Fruit fly (Drosophila melanogaster): ENCODE data around the gene Doc1.

dm6 chr3L:9011485-9012389, 29.4 kb upstream of the Doc1 start:
- TF ChIP-seq Vsx2 (GFP tag; optimal IDR thresholded peaks at IDR 0.05; ENCODE audit: partially characterized antibody) (no peak), Dif (GFP tag; optimal IDR thresholded peaks at IDR 0.05; ENCODE audit: partially characterized antibody) (no peak), psq (GFP tag; optimal IDR thresholded peaks at IDR 0.05) (no peak), Hnf4 (GFP tag; optimal IDR thresholded peaks at IDR 0.05) (no peak), OdsH (GFP tag; optimal IDR thresholded peaks at IDR 0.05) (no peak), GATAd (GFP tag; optimal IDR thresholded peaks at IDR 0.05) (no peak), N (GFP tag; optimal IDR thresholded peaks at IDR 0.05) (no peak), woc (GFP tag; optimal IDR thresholded peaks at IDR 0.05) (no peak), h (GFP tag; optimal IDR thresholded peaks at IDR 0.05) (no peak)

All from whole organism, wandering third instar larva.